Worm (Caenorhabditis elegans) whole organism, L4/young adult: ENCODE measurements around the gene gst-19.

Experiments
- W03F9.2 ChIP-seq: fragments of 150-350 bp; optimal IDR thresholded peaks from 2 replicates; lab custom pipeline; 2014; ENCODE audit warnings: missing biosample characterization, missing genetic modification characterization
- him-1 ChIP-seq: sonication (generic microtip); optimal IDR thresholded peaks from 2 replicates; lab custom pipeline; 2016; ENCODE audit warnings: missing genotype, missing genetic modification reagents, missing genetic modification characterization, missing compliant biosample characterization

DNA sequence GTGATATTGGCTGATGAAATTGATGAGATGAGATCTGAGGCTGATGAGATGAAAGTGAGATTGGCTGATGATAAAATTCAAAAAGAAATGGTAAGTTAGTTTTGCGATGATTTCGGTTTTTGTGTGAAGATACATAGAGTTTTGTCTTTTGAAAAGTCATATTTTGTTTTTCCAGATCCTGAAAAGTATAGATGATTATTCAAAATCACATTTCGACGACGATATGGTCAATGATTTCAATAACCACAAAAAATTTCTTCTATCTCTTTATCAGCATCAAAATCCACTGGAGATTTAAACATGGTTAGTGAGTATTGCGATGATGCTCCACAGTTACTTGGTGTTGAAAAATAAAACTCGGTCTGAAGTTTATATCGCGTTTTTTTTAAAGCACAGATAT lies 26.0 kb downstream of the gst-19 start, which contains the start of gene csp-1:
- TF ChIP-seq W03F9.2 (tag; lab: Kevin White, UChicago) (no peak), him-1 (tag; lab: Kevin White, UChicago) (no peak)
